Worm (Caenorhabditis elegans): Measurements from ENCODE around the gene hif-1.

Gene hif-1

DNA sequence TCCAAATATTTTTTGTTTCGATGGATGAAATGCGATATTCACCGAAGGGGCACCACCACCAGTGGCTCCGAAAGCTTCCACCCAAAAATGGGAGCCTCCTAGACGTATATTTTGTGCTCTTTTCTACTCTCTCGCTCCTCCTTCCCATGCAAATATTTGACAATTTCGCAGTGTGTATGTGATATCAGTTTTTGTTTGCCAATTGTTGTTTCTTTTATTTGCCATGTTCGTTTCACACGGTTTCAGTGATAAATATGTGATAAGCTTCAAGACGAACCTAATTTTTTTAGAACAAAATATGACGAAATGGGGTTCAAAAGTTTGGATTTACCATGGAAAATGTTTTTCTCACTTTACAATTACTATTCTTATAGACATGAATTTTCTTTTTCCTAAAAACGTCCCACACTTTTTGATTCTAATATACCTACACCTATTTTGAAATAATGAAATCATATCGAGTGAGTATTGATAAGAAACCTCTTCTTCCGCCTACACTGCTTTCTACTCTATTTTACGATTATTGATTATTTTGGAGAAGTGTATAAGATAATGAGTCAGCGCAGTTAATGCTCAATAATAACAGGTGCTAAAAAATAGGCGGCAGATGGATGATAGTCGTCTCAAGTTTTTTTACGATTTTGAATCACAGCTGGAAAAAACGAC is 26.2 kb upstream of the hif-1 start:
- TF ChIP-seq ztf-23 (GFP tag; IDR thresholded peaks at IDR 0.05) = no peak
- no peak for TF ChIP-seq ref-1 (GFP tag; conservative IDR thresholded peaks at IDR 0.05)
- TF ChIP-seq tab-1 (GFP tag; IDR thresholded peaks at IDR 0.05) = no peak
- TF ChIP-seq flt-1 (GFP tag; IDR thresholded peaks at IDR 0.05) = no peak
- no peak for TF ChIP-seq ztf-29 (GFP tag; IDR thresholded peaks at IDR 0.05)
- TF ChIP-seq klf-2 (GFP tag; conservative IDR thresholded peaks at IDR 0.05) = no peak
- TF ChIP-seq med-1 (GFP tag; optimal IDR thresholded peaks at IDR 0.05; ENCODE audit: insufficient read depth) = no peak
- TF ChIP-seq cog-1 (tag; optimal IDR thresholded peaks at IDR 0.05) = no peak
- no peak for TF ChIP-seq T22C8.4 (GFP tag; IDR thresholded peaks at IDR 0.05)

DNA sequence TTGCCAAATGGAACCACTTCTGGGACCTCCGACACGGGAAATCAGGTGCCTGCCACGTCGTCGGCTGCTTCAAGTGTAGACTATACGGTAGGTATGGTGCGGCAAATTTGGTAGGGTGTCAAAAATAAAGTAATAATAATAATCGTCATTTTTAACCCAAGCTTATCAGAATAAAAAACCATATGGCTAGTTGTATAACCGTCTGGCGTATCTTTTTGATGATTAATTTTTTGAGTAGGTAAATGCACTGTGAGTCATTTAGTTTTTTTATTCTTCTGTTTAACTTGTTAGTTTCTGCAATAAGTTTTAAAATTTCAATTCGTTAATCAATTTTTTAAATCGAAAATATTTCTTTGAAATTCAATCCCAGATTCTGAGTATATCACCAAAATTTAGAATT is 24.7 kb upstream of the hif-1 start:
- no peak for TF ChIP-seq ztf-29 (GFP tag; IDR thresholded peaks at IDR 0.05)
- no peak for TF ChIP-seq klf-2 (GFP tag; conservative IDR thresholded peaks at IDR 0.05)
- TF ChIP-seq T22C8.4 (GFP tag; IDR thresholded peaks at IDR 0.05) = no peak
- TF ChIP-seq tab-1 (GFP tag; IDR thresholded peaks at IDR 0.05) = no peak
- no peak for TF ChIP-seq ref-1 (GFP tag; conservative IDR thresholded peaks at IDR 0.05)
- TF ChIP-seq ztf-23 (GFP tag; IDR thresholded peaks at IDR 0.05) = no peak
- TF ChIP-seq cog-1 (tag; optimal IDR thresholded peaks at IDR 0.05) = no peak
- no peak for TF ChIP-seq flt-1 (GFP tag; IDR thresholded peaks at IDR 0.05)
- TF ChIP-seq med-1 (GFP tag; optimal IDR thresholded peaks at IDR 0.05; ENCODE audit: insufficient read depth) = no peak

DNA sequence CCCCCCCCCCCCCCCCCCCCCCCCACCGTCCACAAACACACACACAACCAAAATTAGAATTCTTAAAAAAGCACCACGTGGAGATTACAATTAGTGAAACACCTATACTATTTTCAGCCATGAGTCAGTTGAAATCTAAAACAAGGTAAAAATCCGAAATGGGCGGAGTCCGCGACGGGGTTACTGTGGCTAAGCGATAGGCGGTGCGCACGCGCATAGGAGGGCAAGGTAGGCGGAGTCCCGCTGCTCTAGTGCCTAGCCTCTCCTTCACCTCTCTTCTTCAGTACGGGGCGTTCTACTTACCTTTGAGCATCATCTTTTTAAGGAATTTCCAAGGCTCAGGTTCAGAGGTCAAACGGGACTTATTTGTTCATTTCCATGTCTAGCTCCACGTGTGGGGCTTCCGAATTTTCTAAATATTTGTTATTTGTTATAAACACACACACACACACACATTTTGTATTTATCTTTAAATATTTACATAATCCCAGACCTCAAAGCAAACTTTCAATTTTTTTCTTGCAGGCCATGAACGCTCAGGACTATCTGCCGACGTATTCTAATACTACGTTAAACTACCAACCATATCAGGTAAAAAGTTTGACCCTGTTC is 23.7 kb upstream of the hif-1 start:
- TF ChIP-seq ztf-29 (GFP tag; IDR thresholded peaks at IDR 0.05) = no peak
- no peak for TF ChIP-seq ref-1 (GFP tag; conservative IDR thresholded peaks at IDR 0.05)
- no peak for TF ChIP-seq cog-1 (tag; optimal IDR thresholded peaks at IDR 0.05)
- TF ChIP-seq klf-2 (GFP tag; conservative IDR thresholded peaks at IDR 0.05) = no peak
- no peak for TF ChIP-seq tab-1 (GFP tag; IDR thresholded peaks at IDR 0.05)
- TF ChIP-seq ztf-23 (GFP tag; IDR thresholded peaks at IDR 0.05) = no peak
- TF ChIP-seq flt-1 (GFP tag; IDR thresholded peaks at IDR 0.05) = no peak

DNA sequence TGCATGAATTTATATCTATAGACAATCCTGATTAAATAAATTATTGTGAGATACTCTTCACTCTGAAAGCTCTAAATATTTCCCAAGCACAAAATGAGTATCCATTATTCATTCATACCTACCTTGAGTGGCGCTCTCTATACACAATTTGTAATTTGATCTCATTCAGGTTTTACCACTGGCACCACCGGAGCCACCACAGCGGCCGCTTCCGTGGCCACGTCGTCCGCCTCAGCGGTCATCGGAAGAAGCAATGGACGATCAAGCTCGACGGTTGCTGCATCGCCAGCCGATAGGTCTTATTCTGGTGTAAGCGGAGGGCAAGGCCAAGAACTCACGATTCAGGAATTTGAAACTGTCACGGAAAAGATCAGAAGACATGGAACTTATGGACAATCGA is 23.0 kb upstream of the hif-1 start:
- TF ChIP-seq ztf-29 (GFP tag; IDR thresholded peaks at IDR 0.05) (no peak), T22C8.4 (GFP tag; IDR thresholded peaks at IDR 0.05) (no peak), ref-1 (GFP tag; conservative IDR thresholded peaks at IDR 0.05) (no peak), tab-1 (GFP tag; IDR thresholded peaks at IDR 0.05) (no peak), cog-1 (tag; optimal IDR thresholded peaks at IDR 0.05) (no peak), flt-1 (GFP tag; IDR thresholded peaks at IDR 0.05) (no peak), ztf-23 (GFP tag; IDR thresholded peaks at IDR 0.05) (no peak), med-1 (GFP tag; optimal IDR thresholded peaks at IDR 0.05; ENCODE audit: insufficient read depth) (no peak)

DNA sequence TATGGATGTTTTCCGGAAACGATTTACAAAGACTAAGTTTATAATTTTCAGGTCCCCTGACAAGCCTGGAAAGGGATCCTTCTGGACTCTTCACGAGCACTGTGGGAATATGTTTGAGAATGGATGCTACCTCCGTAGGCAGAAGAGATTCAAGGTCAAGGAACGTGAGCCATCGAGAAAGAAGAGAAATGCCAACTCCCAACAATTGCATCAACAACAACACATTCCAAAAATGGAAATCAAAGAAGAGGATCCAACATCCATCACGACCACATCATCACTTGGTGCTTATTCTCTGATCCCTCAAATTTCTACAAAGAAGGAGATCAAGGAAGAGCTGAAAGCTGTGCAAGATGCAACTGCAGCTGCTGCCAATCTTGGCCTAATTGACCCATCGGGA is 22.1 kb upstream of the hif-1 start:
- TF ChIP-seq ref-1 (GFP tag; conservative IDR thresholded peaks at IDR 0.05) (no peak), klf-2 (GFP tag; conservative IDR thresholded peaks at IDR 0.05) (no peak), T22C8.4 (GFP tag; IDR thresholded peaks at IDR 0.05) (no peak), ztf-29 (GFP tag; IDR thresholded peaks at IDR 0.05) (no peak), ztf-23 (GFP tag; IDR thresholded peaks at IDR 0.05) (no peak), flt-1 (GFP tag; IDR thresholded peaks at IDR 0.05) (no peak), tab-1 (GFP tag; IDR thresholded peaks at IDR 0.05) (no peak), med-1 (GFP tag; optimal IDR thresholded peaks at IDR 0.05; ENCODE audit: insufficient read depth) (no peak), cog-1 (tag; optimal IDR thresholded peaks at IDR 0.05) (no peak)

DNA sequence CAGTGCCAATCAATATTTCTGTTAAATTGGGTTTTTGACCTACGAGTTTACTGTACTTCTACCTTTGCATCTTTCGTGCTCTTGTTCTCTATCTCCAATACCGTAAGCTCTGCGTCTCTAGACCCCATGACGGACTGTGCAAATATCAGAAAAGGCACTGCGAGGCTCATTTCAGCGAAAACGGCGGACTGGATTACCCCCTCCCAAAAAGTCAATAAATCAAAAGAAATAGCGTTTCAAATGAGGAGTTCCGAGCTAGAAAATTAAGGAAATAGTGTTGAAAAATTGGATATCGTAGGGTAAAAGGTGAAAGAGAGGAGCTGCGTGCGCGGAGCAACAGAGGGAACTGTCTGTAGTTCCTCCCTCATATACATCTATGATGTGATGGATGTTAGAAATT is 18.4 kb upstream of the hif-1 start:
- no peak for TF ChIP-seq cog-1 (tag; optimal IDR thresholded peaks at IDR 0.05)

DNA sequence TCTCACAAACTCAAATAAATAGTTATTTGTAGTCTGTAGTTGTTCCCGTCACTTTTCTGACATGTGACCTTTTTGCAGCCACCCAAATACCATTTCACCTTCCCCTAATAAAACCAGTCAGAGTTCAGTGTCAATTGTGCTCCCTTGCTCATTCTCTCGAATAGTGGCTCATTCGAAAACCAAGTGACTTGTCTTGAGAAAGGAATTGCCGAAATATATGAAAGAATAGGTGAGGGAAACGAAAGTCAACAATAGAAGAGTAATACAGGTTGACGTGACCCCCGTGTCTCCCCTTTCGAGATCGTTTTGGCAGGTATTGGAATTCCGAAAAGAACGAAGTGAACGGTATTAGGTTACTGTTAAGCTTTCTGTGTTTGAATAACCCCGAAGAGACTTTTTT is 17.0 kb upstream of the hif-1 start:
- TF ChIP-seq flt-1 (GFP tag; IDR thresholded peaks at IDR 0.05) (no peak), tab-1 (GFP tag; IDR thresholded peaks at IDR 0.05) (no peak), cog-1 (tag; optimal IDR thresholded peaks at IDR 0.05) (no peak), ref-1 (GFP tag; conservative IDR thresholded peaks at IDR 0.05) (no peak), klf-2 (GFP tag; conservative IDR thresholded peaks at IDR 0.05) (no peak), ztf-23 (GFP tag; IDR thresholded peaks at IDR 0.05) (no peak), med-1 (GFP tag; optimal IDR thresholded peaks at IDR 0.05; ENCODE audit: insufficient read depth) (no peak), T22C8.4 (GFP tag; IDR thresholded peaks at IDR 0.05) (no peak), ztf-29 (GFP tag; IDR thresholded peaks at IDR 0.05) (no peak)

DNA sequence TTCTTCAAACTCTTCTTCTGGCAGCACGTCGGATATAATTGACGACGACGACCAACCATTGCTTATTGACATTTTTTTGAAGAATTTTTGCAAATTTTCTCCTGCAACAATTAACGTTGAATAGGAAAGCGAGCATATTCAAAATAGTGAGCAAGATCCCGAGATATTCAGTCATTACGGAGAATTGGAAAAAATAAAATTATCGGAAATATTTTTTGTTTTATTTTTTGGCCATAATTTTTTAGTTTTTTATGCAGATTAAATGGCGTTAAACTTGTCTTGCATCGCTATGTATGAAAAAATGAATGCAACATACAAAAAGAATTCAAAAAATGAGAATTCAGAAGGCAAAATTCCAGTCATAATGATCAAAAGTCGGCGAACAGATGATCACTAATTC is 10.1 kb upstream of the hif-1 start, which contains the start of gene elp-1:
TSS of gene elp-1 (minus strand) at position 101 of the 400 bp plus-strand sequence.
- TF ChIP-seq ztf-29 (GFP tag; IDR thresholded peaks at IDR 0.05) (no peak), ztf-23 (GFP tag; IDR thresholded peaks at IDR 0.05) (no peak), flt-1 (GFP tag; IDR thresholded peaks at IDR 0.05) (no peak), ref-1 (GFP tag; conservative IDR thresholded peaks at IDR 0.05) (no peak), T22C8.4 (GFP tag; IDR thresholded peaks at IDR 0.05) (no peak), tab-1 (GFP tag; IDR thresholded peaks at IDR 0.05) (no peak), cog-1 (tag; optimal IDR thresholded peaks at IDR 0.05) (no peak), med-1 (GFP tag; optimal IDR thresholded peaks at IDR 0.05; ENCODE audit: insufficient read depth) (no peak), klf-2 (GFP tag; conservative IDR thresholded peaks at IDR 0.05) (no peak)

DNA sequence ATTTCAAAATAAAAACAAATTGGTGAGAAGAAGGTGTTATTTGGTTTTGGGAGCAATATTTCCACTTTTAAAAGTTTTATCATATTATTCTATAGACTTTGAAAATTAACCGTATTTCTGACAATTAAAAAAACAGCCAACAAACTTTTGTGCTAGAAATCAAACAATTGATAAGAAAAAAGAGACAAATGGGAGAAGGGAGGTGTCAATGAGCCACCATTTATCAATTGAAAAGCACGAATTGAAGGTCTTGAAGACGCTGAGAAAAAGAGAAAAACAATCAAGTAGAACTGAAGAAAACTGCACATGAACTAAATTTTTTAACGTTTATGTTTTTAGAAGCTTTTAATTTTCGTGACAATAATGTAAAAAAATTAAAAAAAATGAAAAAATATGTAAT is 9.4 kb upstream of the hif-1 start:
- no peak for TF ChIP-seq ref-1 (GFP tag; conservative IDR thresholded peaks at IDR 0.05)
- no peak for TF ChIP-seq T22C8.4 (GFP tag; IDR thresholded peaks at IDR 0.05)
- TF ChIP-seq klf-2 (GFP tag; conservative IDR thresholded peaks at IDR 0.05) = no peak
- TF ChIP-seq cog-1 (tag; optimal IDR thresholded peaks at IDR 0.05) = no peak
- no peak for TF ChIP-seq flt-1 (GFP tag; IDR thresholded peaks at IDR 0.05)
- TF ChIP-seq tab-1 (GFP tag; IDR thresholded peaks at IDR 0.05) = no peak
- TF ChIP-seq med-1 (GFP tag; optimal IDR thresholded peaks at IDR 0.05; ENCODE audit: insufficient read depth) = no peak
- TF ChIP-seq ztf-29 (GFP tag; IDR thresholded peaks at IDR 0.05) = no peak
- no peak for TF ChIP-seq ztf-23 (GFP tag; IDR thresholded peaks at IDR 0.05)

DNA sequence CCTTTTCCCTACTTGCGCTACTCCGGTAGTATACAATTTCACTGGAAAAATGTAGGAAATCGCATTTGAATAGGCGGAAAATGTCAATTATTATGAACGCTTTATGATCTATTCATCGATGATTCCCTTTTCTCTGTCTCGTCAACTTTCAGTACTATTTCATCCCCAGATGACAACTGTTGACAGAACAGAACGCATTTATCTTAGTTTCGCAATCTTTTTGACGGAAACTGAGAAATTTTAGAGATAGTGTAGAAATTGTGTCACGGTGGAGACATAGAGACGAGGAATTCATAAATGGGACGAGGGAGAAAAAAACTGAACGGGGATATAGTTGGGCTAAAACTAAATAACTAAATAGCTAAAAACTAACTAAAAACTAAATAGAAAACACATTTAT is 8.5 kb upstream of the hif-1 start:
- TF ChIP-seq tab-1 (GFP tag; IDR thresholded peaks at IDR 0.05) (no peak), ref-1 (GFP tag; conservative IDR thresholded peaks at IDR 0.05) (no peak), flt-1 (GFP tag; IDR thresholded peaks at IDR 0.05) (no peak), ztf-29 (GFP tag; IDR thresholded peaks at IDR 0.05) (no peak), T22C8.4 (GFP tag; IDR thresholded peaks at IDR 0.05) (no peak), cog-1 (tag; optimal IDR thresholded peaks at IDR 0.05) (no peak), med-1 (GFP tag; optimal IDR thresholded peaks at IDR 0.05; ENCODE audit: insufficient read depth) (no peak), ztf-23 (GFP tag; IDR thresholded peaks at IDR 0.05) (no peak), klf-2 (GFP tag; conservative IDR thresholded peaks at IDR 0.05) (no peak)

Data from whole organism, midembryonic.